Fruit fly (Drosophila melanogaster) whole organism, embryonic: ENCODE measurements around the gene hmw.

Experiments used
- CG2678 ChIP-seq: fragments of 200-800 bp; sonication (Bioruptor generic); optimal IDR thresholded peaks from 3 replicates; lab custom pipeline; 2019; ENCODE audit warnings: missing biosample characterization, mild to moderate bottlenecking, missing genetic modification characterization, moderate library complexity
- CG4360 ChIP-seq: fragments of 200-800 bp; sonication (Bioruptor generic); IDR thresholded peaks from 2 replicates; pipeline ENCODE4 v1.3.6; 2022; ENCODE audit warnings: missing biosample characterization, missing genetic modification characterization
- CG4617 ChIP-seq: fragments of 200-800 bp; sonication (Bioruptor generic); optimal IDR thresholded peaks from 3 replicates; lab custom pipeline; 2016; ENCODE audit warnings: missing biosample characterization, missing genetic modification characterization, borderline replicate concordance
- CG4707 ChIP-seq: fragments of 200-800 bp; sonication (Bioruptor generic); optimal IDR thresholded peaks from 2 replicates; lab custom pipeline; 2018; ENCODE audit warnings: missing biosample characterization, mild to moderate bottlenecking, missing genetic modification characterization, moderate library complexity
- CG5180 ChIP-seq: fragments of 200-800 bp; sonication (Bioruptor generic); optimal IDR thresholded peaks from 3 replicates; lab custom pipeline; 2017; ENCODE audit warnings: missing biosample characterization, missing genetic modification characterization, mild to moderate bottlenecking, moderate library complexity, missing genetic modification reagents
- CG5953 ChIP-seq: fragments of 200-800 bp; sonication (Bioruptor generic); IDR thresholded peaks from 2 replicates; pipeline ENCODE4 v1.3.6; 2022; ENCODE audit warnings: missing biosample characterization, missing genetic modification characterization
- CG6272 ChIP-seq: fragments of 200-800 bp; sonication (Bioruptor generic); IDR thresholded peaks from 2 replicates; pipeline ENCODE4 v1.3.6; 2022; ENCODE audit warnings: missing biosample characterization, missing genetic modification characterization
- CG8290 ChIP-seq, 3 experiments: fragments of 200-800 bp; sonication (Bioruptor generic); optimal IDR thresholded peaks; 2 replicates each; lab custom pipeline; 2016 to 2019; ENCODE audit warnings: missing biosample characterization in 3 of 3, missing genetic modification characterization in 3 of 3, mild to moderate bottlenecking in 2 of 3, moderate library complexity in 1 of 3
- CG9215 ChIP-seq: fragments of 200-800 bp; sonication (Bioruptor generic); IDR thresholded peaks from 2 replicates; pipeline ENCODE4 v1.3.6; 2022; ENCODE audit warnings: missing biosample characterization, missing genetic modification characterization
- D19B ChIP-seq: fragments of 200-800 bp; sonication (Bioruptor generic); optimal IDR thresholded peaks from 2 replicates; lab custom pipeline; 2017; ENCODE audit warnings: missing biosample characterization, mild to moderate bottlenecking, missing genetic modification characterization
- Deaf1 ChIP-seq: fragments of 200-800 bp; optimal IDR thresholded peaks from 3 replicates; lab custom pipeline; 2019; ENCODE audit warnings: missing biosample characterization, mild to moderate bottlenecking, missing genetic modification characterization, moderate library complexity
- Dll ChIP-seq: fragments of 200-800 bp; sonication (Bioruptor generic); IDR thresholded peaks from 4 replicates; pipeline ENCODE4 v1.3.6; 2022; ENCODE audit warnings: missing biosample characterization, missing genetic modification characterization; ENCODE audit not compliant: partially characterized antibody
- Fer1 ChIP-seq: fragments of 200-800 bp; sonication (Bioruptor generic); optimal IDR thresholded peaks from 2 replicates; lab custom pipeline; 2017; ENCODE audit warnings: missing biosample characterization, mild to moderate bottlenecking, missing genetic modification characterization
- Meics ChIP-seq: fragments of 200-800 bp; sonication (Bioruptor generic); optimal IDR thresholded peaks from 2 replicates; lab custom pipeline; 2017; ENCODE audit warnings: missing biosample characterization, mild to moderate bottlenecking, missing genetic modification characterization
- Mrtf ChIP-seq: fragments of 200-800 bp; sonication (Bioruptor generic); IDR thresholded peaks from 3 replicates; pipeline ENCODE4 v1.3.6; 2022; ENCODE audit warnings: missing biosample characterization, missing genetic modification characterization
- NC2α ChIP-seq: fragments of 200-800 bp; sonication (Bioruptor generic); optimal IDR thresholded peaks from 2 replicates; lab custom pipeline; 2016; ENCODE audit warnings: missing biosample characterization, missing genetic modification characterization
- Pdp1 ChIP-seq, 2 experiments: fragments of 200-800 bp; sonication (Bioruptor generic); optimal IDR thresholded peaks; 3 replicates each; lab custom pipeline; 2016; ENCODE audit warnings: missing biosample characterization in 2 of 2, missing genetic modification characterization in 2 of 2, mild to moderate bottlenecking in 1 of 2, moderate library complexity in 1 of 2
- Ptx1 ChIP-seq: fragments of 200-800 bp; sonication (Bioruptor generic); IDR thresholded peaks from 2 replicates; pipeline ENCODE4 v1.3.6; 2022; ENCODE audit warnings: missing biosample characterization, missing genetic modification characterization
- Sox102F ChIP-seq: fragments of 200-800 bp; sonication (Bioruptor generic); optimal IDR thresholded peaks from 2 replicates; lab custom pipeline; 2018; ENCODE audit warnings: missing biosample characterization, mild to moderate bottlenecking, missing genetic modification characterization, moderate library complexity
- ash1 ChIP-seq: fragments of 200-800 bp; sonication (Bioruptor generic); optimal IDR thresholded peaks from 2 replicates; lab custom pipeline; 2018; ENCODE audit warnings: missing biosample characterization, mild to moderate bottlenecking, missing genetic modification characterization
- bigmax ChIP-seq: fragments of 200-800 bp; sonication (Bioruptor generic); optimal IDR thresholded peaks from 2 replicates; lab custom pipeline; 2018; ENCODE audit warnings: missing biosample characterization, mild to moderate bottlenecking, missing genetic modification characterization
- btn ChIP-seq: fragments of 200-800 bp; sonication (Bioruptor generic); optimal IDR thresholded peaks from 2 replicates; lab custom pipeline; 2016; ENCODE audit warnings: missing biosample characterization, missing genetic modification characterization
- chinmo ChIP-seq: fragments of 200-800 bp; sonication (Bioruptor generic); IDR thresholded peaks from 4 replicates; pipeline ENCODE4 v1.3.6; 2022; ENCODE audit warnings: missing biosample characterization, missing genetic modification characterization; ENCODE audit not compliant: partially characterized antibody
- chn ChIP-seq: fragments of 200-800 bp; sonication (Bioruptor generic); optimal IDR thresholded peaks from 2 replicates; lab custom pipeline; 2016; ENCODE audit warnings: missing biosample characterization, missing genetic modification characterization
- croc ChIP-seq: fragments of 200-800 bp; sonication (Bioruptor generic); conservative IDR thresholded peaks from 3 replicates; pipeline ENCODE4 v1.3.6; 2022; ENCODE audit warnings: missing biosample characterization, missing genetic modification characterization
- dm ChIP-seq: fragments of 200-800 bp; sonication (Bioruptor generic); optimal IDR thresholded peaks from 3 replicates; lab custom pipeline; 2016; ENCODE audit warnings: missing biosample characterization, missing genetic modification characterization
- ems ChIP-seq: fragments of 200-800 bp; sonication (Bioruptor generic); optimal IDR thresholded peaks from 3 replicates; lab custom pipeline; 2016; ENCODE audit warnings: missing biosample characterization, missing genetic modification characterization
- fd102C ChIP-seq: fragments of 200-800 bp; sonication (Bioruptor generic); optimal IDR thresholded peaks from 2 replicates; lab custom pipeline; 2018; ENCODE audit warnings: missing biosample characterization, mild to moderate bottlenecking, missing genetic modification characterization, moderate library complexity
- grn ChIP-seq: fragments of 200-800 bp; sonication (Bioruptor generic); optimal IDR thresholded peaks from 3 replicates; lab custom pipeline; 2017; ENCODE audit warnings: missing biosample characterization, missing genetic modification characterization
- hkb ChIP-seq, 2 experiments: fragments of 200-800 bp in 1 of 2; fragments of >200 bp in 1 of 2; sonication (Bioruptor generic) in 1 of 2; IDR thresholded peaks in 1 of 2; optimal IDR thresholded peaks in 1 of 2; 2 replicates each; pipeline versions ENCODE4 v1.3.6 to Lab custom; 2017 to 2022; ENCODE audit warnings: missing biosample characterization in 1 of 2, missing genetic modification characterization in 1 of 2
- kay ChIP-seq: fragments of 200-800 bp; sonication (Bioruptor generic); optimal IDR thresholded peaks from 2 replicates; lab custom pipeline; 2016; ENCODE audit warnings: missing biosample characterization, missing genetic modification characterization
- ken ChIP-seq: fragments of 200-800 bp; sonication (Bioruptor generic); IDR thresholded peaks from 3 replicates; pipeline ENCODE4 v1.3.6; 2022; ENCODE audit warnings: missing biosample characterization, missing genetic modification characterization
- kni ChIP-seq: fragments of 200-800 bp; sonication (Bioruptor generic); optimal IDR thresholded peaks from 3 replicates; lab custom pipeline; 2017; ENCODE audit warnings: mild to moderate bottlenecking, missing biosample characterization, missing genetic modification reagents, missing genetic modification characterization
- mam ChIP-seq: fragments of 200-800 bp; sonication (Bioruptor generic); optimal IDR thresholded peaks from 3 replicates; lab custom pipeline; 2016; ENCODE audit warnings: missing biosample characterization, missing genetic modification characterization
- nom ChIP-seq: fragments of 200-800 bp; sonication (Bioruptor generic); optimal IDR thresholded peaks from 2 replicates; lab custom pipeline; 2017; ENCODE audit warnings: missing biosample characterization, missing genetic modification characterization, mild to moderate bottlenecking, moderate library complexity, missing genetic modification reagents
- oc ChIP-seq: fragments of 200-800 bp; sonication (Bioruptor generic); optimal IDR thresholded peaks from 2 replicates; lab custom pipeline; 2018; ENCODE audit warnings: missing biosample characterization, mild to moderate bottlenecking, missing genetic modification characterization, moderate library complexity
- peb ChIP-seq: fragments of 200-800 bp; sonication (Bioruptor generic); IDR thresholded peaks from 2 replicates; pipeline ENCODE4 v1.3.6; 2022; ENCODE audit warnings: missing biosample characterization, missing genetic modification characterization
- rib ChIP-seq: fragments of 200-800 bp; sonication (Bioruptor generic); IDR thresholded peaks from 2 replicates; pipeline ENCODE4 v1.3.6; 2022; ENCODE audit warnings: missing biosample characterization, missing genetic modification characterization
- schlank ChIP-seq: fragments of 200-800 bp; sonication (Bioruptor generic); optimal IDR thresholded peaks from 2 replicates; lab custom pipeline; 2018; ENCODE audit warnings: missing biosample characterization, mild to moderate bottlenecking, missing genetic modification characterization
- scrt ChIP-seq: fragments of 200-800 bp; sonication (Bioruptor generic); optimal IDR thresholded peaks from 2 replicates; lab custom pipeline; 2018; ENCODE audit warnings: missing biosample characterization, mild to moderate bottlenecking, missing genetic modification characterization, moderate library complexity
- sd ChIP-seq: fragments of 200-800 bp; sonication (Bioruptor generic); optimal IDR thresholded peaks from 3 replicates; lab custom pipeline; 2018; ENCODE audit warnings: missing biosample characterization, mild to moderate bottlenecking, missing genetic modification characterization, moderate library complexity
- slbo ChIP-seq: fragments of 200-800 bp; sonication (Bioruptor generic); IDR thresholded peaks from 2 replicates; pipeline ENCODE4 v1.3.6; 2022; ENCODE audit warnings: missing biosample characterization, missing genetic modification characterization
- slp2 ChIP-seq: fragments of 200-800 bp; sonication (Bioruptor generic); optimal IDR thresholded peaks from 2 replicates; lab custom pipeline; 2016; ENCODE audit warnings: missing biosample characterization, missing genetic modification characterization
- sr ChIP-seq: fragments of 200-800 bp; sonication (Bioruptor generic); IDR thresholded peaks from 3 replicates; pipeline ENCODE4 v1.3.6; 2022; ENCODE audit warnings: missing biosample characterization, missing genetic modification characterization
- sug ChIP-seq: fragments of 200-800 bp; optimal IDR thresholded peaks from 2 replicates; lab custom pipeline; 2019; ENCODE audit warnings: missing biosample characterization, mild to moderate bottlenecking, missing genetic modification characterization, moderate library complexity
- unpg ChIP-seq: fragments of 200-800 bp; sonication (Bioruptor generic); optimal IDR thresholded peaks from 3 replicates; lab custom pipeline; 2018; ENCODE audit warnings: missing biosample characterization, mild to moderate bottlenecking, missing genetic modification characterization, moderate library complexity
- zf30C ChIP-seq: fragments of 200-800 bp; sonication (Bioruptor generic); optimal IDR thresholded peaks from 3 replicates; lab custom pipeline; 2018; ENCODE audit warnings: missing biosample characterization, mild to moderate bottlenecking, missing genetic modification characterization

The hmw gene

dm6 chr3R:18398954-18399697 lies 37.3 kb downstream of the hmw start, which contains the start of gene Vha100-2 (continued):
- TF ChIP-seq bigmax (GFP tag; lab: Kevin White, UChicago) (peak; percentile 3), CG8290 (GFP tag; optimal IDR thresholded peaks at IDR 0.05; lab: Kevin White, UChicago) (no peak), CG8290 (tag; optimal IDR thresholded peaks at IDR 0.05; lab: Kevin White, UChicago) (peak in 1 of 2 experiments; percentile 85), CG6272 (GFP tag; lab: Robert Waterston, UW) (no peak; the same call in 1 of the 2 replicates), oc (tag; lab: Kevin White, UChicago) (no peak), rib (GFP tag; lab: Robert Waterston, UW) (peak; percentile 81), sd (tag; lab: Kevin White, UChicago) (peak; percentile 81), Deaf1 (tag; lab: Kevin White, UChicago) (peak; percentile 92), hkb (optimal IDR thresholded peaks at IDR 0.05; lab: Kevin White, UChicago) (no peak), hkb (GFP tag; IDR thresholded peaks at IDR 0.05; lab: Robert Waterston, UW) (peak; percentile 53), CG4360 (GFP tag; lab: Robert Waterston, UW) (peak; percentile 13; the same call in 1 of the 2 replicates), btn (GFP tag; lab: Kevin White, UChicago) (no peak), Meics (GFP tag; lab: Kevin White, UChicago) (peak; percentile 41), chn (GFP tag; lab: Kevin White, UChicago) (peak; percentile 24), ash1 (GFP tag; lab: Kevin White, UChicago) (peak; percentile 19), D19B (peak; percentile 97), peb (GFP tag; lab: Robert Waterston, UW) (no peak), fd102C (GFP tag; lab: Kevin White, UChicago) (no peak), CG9215 (GFP tag; lab: Robert Waterston, UW) (peak; percentile 34; the same call in 1 of the 2 replicates), sr (peak; percentile 29; the same call in 1 of the 3 replicates), croc (GFP tag; lab: Robert Waterston, UW) (no peak), schlank (tag; lab: Kevin White, UChicago) (no peak), Fer1 (GFP tag; lab: Kevin White, UChicago) (peak; percentile 37), CG5953 (GFP tag; lab: Robert Waterston, UW) (peak; percentile 61; the same call in 1 of the 2 replicates), slbo (GFP tag; lab: Robert Waterston, UW) (peak; percentile 70), zf30C (GFP tag; lab: Kevin White, UChicago) (peak; percentile 7), Mrtf (no peak), mam (peak; percentile 22), scrt (GFP tag; lab: Kevin White, UChicago) (peak; percentile 98), ken (GFP tag; lab: Robert Waterston, UW) (peak; percentile 48; the same call in 2 of the 3 replicates), CG5180 (GFP tag; lab: Kevin White, UChicago) (peak; percentile 23), Pdp1 (GFP tag; optimal IDR thresholded peaks at IDR 0.05; lab: Kevin White, UChicago) (no peak), Dll (GFP tag; lab: Robert Waterston, UW) (no peak), slp2 (peak; percentile 8), Ptx1 (0 out of 2 replicates have a peak, but pooled peaks have one; percentile 20), chinmo (peak; percentile 72; the same call in 2 of the 4 replicates), sug (peak; percentile 18), dm (GFP tag; lab: Kevin White, UChicago) (no peak), CG4617 (GFP tag; lab: Kevin White, UChicago) (peak; percentile 66), nom (GFP tag; lab: Kevin White, UChicago) (peak; percentile 29), ems (GFP tag; lab: Kevin White, UChicago) (no peak), NC2α (GFP tag; lab: Kevin White, UChicago) (no peak), unpg (GFP tag; lab: Kevin White, UChicago) (no peak), CG2678 (peak; percentile 33), grn (GFP tag; lab: Kevin White, UChicago) (peak; percentile 91), kay (GFP tag; lab: Kevin White, UChicago) (peak; percentile 37), Sox102F (GFP tag; lab: Kevin White, UChicago) (peak; percentile 16), CG4707 (GFP tag; lab: Kevin White, UChicago) (no peak), kni (GFP tag; lab: Kevin White, UChicago) (peak; percentile 47)
